Fruit fly (Drosophila melanogaster) whole organism, prepupa: Measurements from ENCODE around the gene CG4783.

Experiments used
- CG10631 ChIP-seq: fragments of 200-800 bp; sonication (Bioruptor generic); optimal IDR thresholded peaks from 2 replicates; lab custom pipeline; 2016; ENCODE audit warnings: missing biosample characterization, missing genetic modification characterization
- CG11294 ChIP-seq: fragments of 200-800 bp; sonication (Bioruptor generic); IDR thresholded peaks from 2 replicates; pipeline ENCODE4 v1.3.6; 2022; ENCODE audit warnings: missing biosample characterization, missing genetic modification characterization
- CG11762 ChIP-seq: fragments of 200-800 bp; sonication (Bioruptor generic); optimal IDR thresholded peaks from 3 replicates; lab custom pipeline; 2016; ENCODE audit warnings: missing biosample characterization, missing genetic modification characterization; ENCODE audit not compliant: insufficient read depth
- CG15336 ChIP-seq: fragments of 200-800 bp; sonication (Bioruptor generic); IDR thresholded peaks from 2 replicates; pipeline ENCODE4 v1.3.6; 2022; ENCODE audit warnings: missing biosample characterization, missing genetic modification characterization
- CG1621 ChIP-seq: fragments of 200-800 bp; sonication (Bioruptor generic); optimal IDR thresholded peaks from 3 replicates; lab custom pipeline; 2018; ENCODE audit warnings: missing biosample characterization, mild to moderate bottlenecking, missing genetic modification characterization
- CG4318 ChIP-seq: fragments of 200-800 bp; sonication (Bioruptor generic); optimal IDR thresholded peaks from 3 replicates; lab custom pipeline; 2017; ENCODE audit warnings: missing biosample characterization, mild to moderate bottlenecking, missing genetic modification characterization
- CG6163 ChIP-seq: fragments of 200-800 bp; sonication (Bioruptor generic); IDR thresholded peaks from 3 replicates; pipeline ENCODE4 v1.3.6; 2022; ENCODE audit warnings: missing biosample characterization, missing genetic modification characterization
- CG6792 ChIP-seq: fragments of 200-800 bp; sonication (Bioruptor generic); optimal IDR thresholded peaks from 3 replicates; lab custom pipeline; 2016; ENCODE audit warnings: missing biosample characterization, missing genetic modification characterization
- CG6808 ChIP-seq: fragments of 200-800 bp; sonication (Bioruptor generic); optimal IDR thresholded peaks from 3 replicates; lab custom pipeline; 2017; ENCODE audit warnings: missing biosample characterization, missing genetic modification characterization, mild to moderate bottlenecking, moderate library complexity, missing genetic modification reagents
- CG7368 ChIP-seq: fragments of 200-800 bp; sonication (Bioruptor generic); optimal IDR thresholded peaks from 3 replicates; lab custom pipeline; 2016; ENCODE audit warnings: missing biosample characterization, missing genetic modification characterization
- CG8119 ChIP-seq: fragments of 200-800 bp; sonication (Bioruptor generic); IDR thresholded peaks from 3 replicates; pipeline ENCODE4 v1.3.6; 2022; ENCODE audit warnings: missing biosample characterization, missing genetic modification characterization
- CG8319 ChIP-seq: fragments of 200-800 bp; sonication (Bioruptor generic); optimal IDR thresholded peaks from 3 replicates; lab custom pipeline; 2016; ENCODE audit warnings: missing biosample characterization, missing genetic modification characterization
- Eip78C ChIP-seq: fragments of 200-800 bp; sonication (Bioruptor generic); peaks from one replicate; lab custom pipeline; 2016; ENCODE audit warnings: missing biosample characterization, missing genetic modification characterization
- Eip93F ChIP-seq: fragments of 200-800 bp; sonication (Bioruptor generic); optimal IDR thresholded peaks from 2 replicates; lab custom pipeline; 2016; ENCODE audit warnings: missing biosample characterization, mild to moderate bottlenecking, missing genetic modification characterization
- Ets96B ChIP-seq: fragments of 200-800 bp; optimal IDR thresholded peaks from 2 replicates; lab custom pipeline; 2019; ENCODE audit warnings: missing biosample characterization, mild to moderate bottlenecking, missing genetic modification characterization, moderate library complexity
- Hr38 ChIP-seq: sonication (Bioruptor generic); optimal IDR thresholded peaks from 2 replicates; lab custom pipeline; 2016; ENCODE audit warnings: missing biosample characterization, missing genetic modification characterization
- Hr39 ChIP-seq: fragments of 200-800 bp; sonication (Bioruptor generic); optimal IDR thresholded peaks from 2 replicates; lab custom pipeline; 2016; ENCODE audit warnings: missing biosample characterization, missing genetic modification characterization
- Lpt ChIP-seq: fragments of 200-800 bp; sonication (Bioruptor generic); optimal IDR thresholded peaks from 3 replicates; lab custom pipeline; 2016; ENCODE audit warnings: missing biosample characterization, missing genetic modification characterization
- Met ChIP-seq: fragments of 200-800 bp; sonication (Bioruptor generic); optimal IDR thresholded peaks from 3 replicates; lab custom pipeline; 2016; ENCODE audit warnings: missing biosample characterization, missing genetic modification characterization
- OdsH ChIP-seq: fragments of 200-800 bp; sonication (Bioruptor generic); optimal IDR thresholded peaks from 3 replicates; lab custom pipeline; 2016; ENCODE audit warnings: missing biosample characterization, missing genetic modification characterization
- Smox ChIP-seq: fragments of 200-800 bp; sonication (Bioruptor generic); optimal IDR thresholded peaks from 3 replicates; lab custom pipeline; 2016; ENCODE audit warnings: missing biosample characterization, missing genetic modification characterization
- Sox102F ChIP-seq: fragments of 200-800 bp; sonication (Bioruptor generic); optimal IDR thresholded peaks from 2 replicates; lab custom pipeline; 2016; ENCODE audit warnings: missing biosample characterization, mild to moderate bottlenecking, missing genetic modification characterization
- Sox14 ChIP-seq: fragments of 200-800 bp; sonication (Bioruptor generic); optimal IDR thresholded peaks from 3 replicates; lab custom pipeline; 2016; ENCODE audit warnings: missing biosample characterization, missing genetic modification characterization
- achi ChIP-seq: fragments of 200-800 bp; sonication (Bioruptor generic); optimal IDR thresholded peaks from 3 replicates; lab custom pipeline; 2016; ENCODE audit warnings: missing biosample characterization, missing genetic modification characterization
- acj6 ChIP-seq: fragments of 200-800 bp; sonication (Bioruptor generic); optimal IDR thresholded peaks from 3 replicates; lab custom pipeline; 2016; ENCODE audit warnings: missing biosample characterization, missing genetic modification characterization
- dac ChIP-seq: fragments of 200-800 bp; sonication (Bioruptor generic); optimal IDR thresholded peaks from 2 replicates; lab custom pipeline; 2017; ENCODE audit warnings: missing biosample characterization, mild to moderate bottlenecking, missing genetic modification characterization
- dsx ChIP-seq: fragments of 200-800 bp; optimal IDR thresholded peaks from 3 replicates; lab custom pipeline; 2019; ENCODE audit warnings: missing biosample characterization, mild to moderate bottlenecking, missing genetic modification characterization, moderate library complexity; ENCODE audit not compliant: poor library complexity, severe bottlenecking
- eg ChIP-seq: fragments of 200-800 bp; sonication (Bioruptor generic); IDR thresholded peaks from 3 replicates; pipeline ENCODE4 v1.3.6; 2022; ENCODE audit warnings: missing biosample characterization, missing genetic modification characterization
- esn ChIP-seq: fragments of 200-800 bp; sonication (Bioruptor generic); optimal IDR thresholded peaks from 2 replicates; lab custom pipeline; 2016; ENCODE audit warnings: missing biosample characterization, mild to moderate bottlenecking, missing genetic modification characterization, moderate library complexity
- fd59A ChIP-seq: fragments of 200-800 bp; sonication (Bioruptor generic); optimal IDR thresholded peaks from 2 replicates; lab custom pipeline; 2017; ENCODE audit warnings: missing biosample characterization, mild to moderate bottlenecking, missing genetic modification characterization, missing genetic modification reagents
- fd85E ChIP-seq: fragments of 200-800 bp; sonication (Bioruptor generic); optimal IDR thresholded peaks from 3 replicates; lab custom pipeline; 2016; ENCODE audit warnings: missing biosample characterization, missing genetic modification characterization
- net ChIP-seq: fragments of 200-800 bp; sonication (Bioruptor generic); optimal IDR thresholded peaks from 3 replicates; lab custom pipeline; 2016; ENCODE audit warnings: missing biosample characterization, missing genetic modification characterization
- salr ChIP-seq, 2 experiments: fragments of 200-800 bp; sonication (Bioruptor generic); optimal IDR thresholded peaks; 3 replicates each; lab custom pipeline; 2016 to 2018; ENCODE audit warnings: missing biosample characterization in 2 of 2, missing genetic modification characterization in 2 of 2, mild to moderate bottlenecking in 1 of 2
- spab ChIP-seq: fragments of 200-800 bp; sonication (Bioruptor generic); optimal IDR thresholded peaks from 2 replicates; lab custom pipeline; 2017; ENCODE audit warnings: missing biosample characterization, mild to moderate bottlenecking, missing genetic modification characterization, missing genetic modification reagents
- ss ChIP-seq, 2 experiments: fragments of 200-800 bp; sonication (Bioruptor generic); optimal IDR thresholded peaks; 2 replicates in 1 of 2; 3 replicates in 1 of 2; lab custom pipeline; 2017 to 2018; ENCODE audit warnings: mild to moderate bottlenecking in 2 of 2, missing biosample characterization in 2 of 2, missing genetic modification characterization in 2 of 2, moderate library complexity in 1 of 2
- svp ChIP-seq: fragments of 200-800 bp; sonication (Bioruptor generic); peaks from one replicate; lab custom pipeline; 2016; ENCODE audit warnings: missing biosample characterization, missing genetic modification characterization
- topi ChIP-seq: fragments of 200-800 bp; sonication (Bioruptor generic); optimal IDR thresholded peaks from 3 replicates; lab custom pipeline; 2016; ENCODE audit warnings: missing biosample characterization, missing genetic modification characterization
- vri ChIP-seq: fragments of 200-800 bp; sonication (Bioruptor generic); optimal IDR thresholded peaks from 3 replicates; lab custom pipeline; 2016; ENCODE audit warnings: missing biosample characterization, mild to moderate bottlenecking, missing genetic modification characterization

CG4783 gene

dm6 chr3R:19908863-19909343 is 39.3 kb upstream of the CG4783 start (continued):
- TF ChIP-seq CG11762 (peak; percentile 74), CG4318 (peak; percentile 63), CG6808 (GFP tag; lab: Kevin White, UChicago) (peak; percentile 53), OdsH (GFP tag; lab: Kevin White, UChicago) (peak; percentile 87), Smox (GFP tag; lab: Kevin White, UChicago) (peak; percentile 86), Ets96B (tag; lab: Kevin White, UChicago) (peak; percentile 69), CG1621 (tag; lab: Kevin White, UChicago) (peak; percentile 82), achi (GFP tag; lab: Kevin White, UChicago) (peak; percentile 84), net (GFP tag; lab: Kevin White, UChicago) (peak; percentile 84), dsx (peak; percentile 51), Lpt (GFP tag; lab: Kevin White, UChicago) (peak; percentile 73), spab (peak; percentile 54), Eip78C (GFP tag; lab: Kevin White, UChicago) (peak; percentile 95), acj6 (GFP tag; lab: Kevin White, UChicago) (peak; percentile 86), vri (GFP tag; lab: Kevin White, UChicago) (peak; percentile 82), Met (GFP tag; lab: Kevin White, UChicago) (peak; percentile 71), CG11294 (peak; percentile 51; the same call in 1 of the 2 replicates), esn (GFP tag; lab: Kevin White, UChicago) (peak; percentile 89), CG10631 (GFP tag; lab: Kevin White, UChicago) (peak; percentile 82), CG15336 (GFP tag; lab: Robert Waterston, UW) (peak; percentile 87), eg (GFP tag; lab: Robert Waterston, UW) (peak; percentile 90), CG7368 (GFP tag; lab: Kevin White, UChicago) (peak; percentile 80), Hr39 (GFP tag; lab: Kevin White, UChicago) (peak; percentile 88), topi (GFP tag; lab: Kevin White, UChicago) (peak; percentile 81), dac (GFP tag; lab: Kevin White, UChicago) (peak; percentile 67), CG6792 (GFP tag; lab: Kevin White, UChicago) (peak; percentile 89), Sox14 (GFP tag; lab: Kevin White, UChicago) (peak; percentile 92), CG8319 (GFP tag; lab: Kevin White, UChicago) (peak; percentile 74)

dm6 chr3R:19909541-19910182 is 38.6 kb upstream of the CG4783 start:
- peak; percentile 4 for TF ChIP-seq Sox14 (GFP tag; lab: Kevin White, UChicago)
- TF ChIP-seq svp = peak; percentile 79
- TF ChIP-seq Hr39 (GFP tag; lab: Kevin White, UChicago) = no peak
- TF ChIP-seq CG15336 (GFP tag; lab: Robert Waterston, UW) = no peak
- 0 out of 3 replicates have a peak, but pooled peaks have one; percentile 9 for TF ChIP-seq CG6163
- peak; percentile 7 for TF ChIP-seq Eip78C (GFP tag; lab: Kevin White, UChicago)
- TF ChIP-seq Eip93F = no peak
- TF ChIP-seq salr (GFP tag; optimal IDR thresholded peaks at IDR 0.05; lab: Kevin White, UChicago) = no peak
- TF ChIP-seq Ets96B (tag; lab: Kevin White, UChicago) = no peak
- peak; percentile 62 for TF ChIP-seq vri (GFP tag; lab: Kevin White, UChicago)
- TF ChIP-seq Smox (GFP tag; lab: Kevin White, UChicago) = no peak
- TF ChIP-seq fd59A (GFP tag; lab: Kevin White, UChicago) = no peak
- no peak for TF ChIP-seq Hr38 (GFP tag; lab: Kevin White, UChicago)
- no peak for TF ChIP-seq Lpt (GFP tag; lab: Kevin White, UChicago)
- TF ChIP-seq dsx = no peak
- TF ChIP-seq Met (GFP tag; lab: Kevin White, UChicago) = no peak
- no peak for TF ChIP-seq ss (GFP tag; optimal IDR thresholded peaks at IDR 0.05; lab: Kevin White, UChicago)
- TF ChIP-seq acj6 (GFP tag; lab: Kevin White, UChicago) = no peak
- TF ChIP-seq CG8119 (GFP tag; lab: Robert Waterston, UW) = no peak
- TF ChIP-seq CG6792 (GFP tag; lab: Kevin White, UChicago) = no peak
- TF ChIP-seq fd85E (GFP tag; lab: Kevin White, UChicago) = no peak
- TF ChIP-seq Sox102F (GFP tag; lab: Kevin White, UChicago) = no peak
- no peak for TF ChIP-seq esn (GFP tag; lab: Kevin White, UChicago)
- TF ChIP-seq topi (GFP tag; lab: Kevin White, UChicago) = no peak
- TF ChIP-seq CG11294 = no peak
